Worm (Caenorhabditis elegans): ENCODE data around the gene T21B10.3.

ce11 chrII:8914654-8915053, 19.5 kb upstream of the T21B10.3 start:
- TF ChIP-seq med-1 (GFP tag; optimal IDR thresholded peaks at IDR 0.05; ENCODE audit: insufficient read depth), result no peak
- no peak for TF ChIP-seq ztf-23 (GFP tag; IDR thresholded peaks at IDR 0.05)
- TF ChIP-seq cog-1 (tag; optimal IDR thresholded peaks at IDR 0.05), result no peak
- TF ChIP-seq tab-1 (GFP tag; IDR thresholded peaks at IDR 0.05), result no peak
- no peak for TF ChIP-seq ref-1 (GFP tag; conservative IDR thresholded peaks at IDR 0.05)
- no peak for TF ChIP-seq flt-1 (GFP tag; IDR thresholded peaks at IDR 0.05)
- TF ChIP-seq klf-2 (GFP tag; conservative IDR thresholded peaks at IDR 0.05), result no peak
- TF ChIP-seq ztf-29 (GFP tag; IDR thresholded peaks at IDR 0.05), result no peak

All from whole organism, midembryonic.